Fruit fly (Drosophila melanogaster) Kc167 (cell line): ENCODE results near the gene CG14143.

Experiments
- Myc ChIP-seq: fragments of >200 bp; optimal IDR thresholded peaks from 2 replicates; lab custom pipeline; 2017; ENCODE audit warnings: missing external identifiers
- Sin3A ChIP-seq: fragments of >200 bp; optimal IDR thresholded peaks from 2 replicates; lab custom pipeline; 2018; ENCODE audit warnings: missing external identifiers
- h ChIP-seq: fragments of >200 bp; optimal IDR thresholded peaks from 3 replicates; lab custom pipeline; 2018; ENCODE audit warnings: missing external identifiers
- insv ChIP-seq: fragments of >200 bp; optimal IDR thresholded peaks from 3 replicates; lab custom pipeline; 2018; ENCODE audit warnings: missing external identifiers
- psq ChIP-seq: fragments of >200 bp; optimal IDR thresholded peaks from 2 replicates; lab custom pipeline; 2017; ENCODE audit warnings: missing external identifiers
- ttk ChIP-seq: sonication (Bioruptor generic); optimal IDR thresholded peaks from 2 replicates; lab custom pipeline; 2017; ENCODE audit warnings: missing external identifiers

CG14143 gene

DNA sequence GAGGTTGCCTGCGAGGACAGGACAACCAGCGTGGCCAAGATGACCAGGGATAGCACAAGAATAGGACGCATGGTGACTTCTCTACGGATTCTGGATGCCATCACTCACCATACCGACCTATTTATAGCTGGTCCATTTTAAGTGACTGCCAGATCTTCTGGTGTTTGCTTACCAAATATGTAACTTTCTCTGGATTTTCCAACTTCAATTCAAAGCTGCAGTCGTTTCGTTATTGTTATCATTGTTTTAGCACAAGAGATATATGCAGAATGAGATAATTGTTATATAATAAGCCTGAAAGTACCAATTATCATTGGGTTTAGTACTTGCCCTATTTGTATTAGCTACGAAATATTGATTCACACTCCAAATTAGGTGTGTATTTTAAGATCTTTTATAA, 31.0 kb upstream of the CG14143 start, which contains the start of gene CG32071:
TSS of gene CG32071 (minus strand) at position 101 of the 400 bp plus-strand sequence.
- TF ChIP-seq h (lab: Kevin White, UChicago) (no peak), Sin3A (lab: Kevin White, UChicago) (no peak), psq (lab: Kevin White, UChicago) (no peak), insv (lab: Kevin White, UChicago) (no peak), Myc (no peak)

DNA sequence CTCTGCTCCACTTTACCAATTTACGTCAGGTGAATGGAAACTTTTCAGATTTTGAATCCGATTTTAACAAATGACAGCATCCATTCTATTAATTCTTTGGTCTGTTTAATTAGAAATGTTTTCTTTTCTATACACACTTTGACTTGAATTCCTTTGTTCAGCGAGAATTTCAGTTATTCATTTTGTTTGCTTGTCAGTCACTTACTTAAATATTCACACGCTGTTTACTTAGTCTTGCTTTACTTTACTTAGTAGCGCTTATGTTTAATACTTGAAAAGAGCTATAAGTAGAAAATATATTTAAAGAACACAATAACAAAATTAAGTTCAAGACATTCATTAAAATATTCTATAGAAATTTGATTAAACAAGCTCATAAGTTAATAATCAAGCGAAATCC, 27.4 kb upstream of the CG14143 start, which contains the start of gene CG32073:
TSS of gene CG32073 (minus strand) at position 151 of the 400 bp plus-strand sequence.
- TF ChIP-seq insv (lab: Kevin White, UChicago) = no peak
- TF ChIP-seq psq (lab: Kevin White, UChicago) = no peak

DNA sequence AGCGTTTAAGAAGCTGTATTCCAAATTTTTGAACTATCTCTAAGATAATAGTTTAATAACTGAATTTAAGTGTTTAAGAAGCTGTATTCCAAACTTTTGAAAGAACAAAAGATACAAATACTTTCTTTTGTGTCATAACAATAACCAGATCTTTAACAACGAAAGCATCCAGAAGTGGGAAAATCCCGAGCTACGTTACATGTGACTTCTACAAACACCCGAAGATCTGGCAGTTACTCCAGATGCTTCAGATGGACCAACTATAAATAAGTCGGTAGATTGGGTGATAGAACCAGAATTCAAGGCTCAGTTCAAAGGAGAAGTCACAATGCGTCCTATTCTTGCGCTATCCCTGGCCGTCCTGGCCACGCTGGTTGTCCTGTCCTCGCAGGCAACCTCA, 26.9 kb upstream of the CG14143 start, which contains the start of gene CG12522:
TSS of gene CG12522 (plus strand) at position 301 of the 400 bp plus-strand sequence.
- TF ChIP-seq Sin3A (lab: Kevin White, UChicago) (no peak), ttk (lab: Kevin White, UChicago) (no peak)

DNA sequence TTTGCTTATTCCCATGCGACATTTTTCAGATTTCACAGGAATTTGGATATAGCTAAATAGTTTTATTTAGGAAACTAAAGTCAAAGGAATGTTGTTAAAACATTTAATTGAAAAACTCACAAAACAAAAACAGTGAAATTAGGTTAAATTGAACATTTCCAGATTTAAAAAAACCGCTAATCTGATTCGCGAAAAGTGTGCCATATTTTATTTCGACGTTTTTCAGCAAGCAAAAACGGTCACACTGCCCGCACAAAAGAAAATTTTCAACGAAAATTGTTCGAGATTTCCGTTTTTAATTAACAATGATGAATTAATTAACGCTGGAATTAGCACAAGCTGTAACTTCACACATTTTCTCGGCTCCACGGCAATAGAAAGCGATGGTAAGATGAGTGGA, 25.3 kb upstream of the CG14143 start, which contains the start of the genes CG34012 and emei:
TSS of gene CG34012 (minus strand) at position 52 of the 400 bp plus-strand sequence.
TSS of gene emei (plus strand) at position 237 of the 400 bp plus-strand sequence.
- TF ChIP-seq Sin3A (lab: Kevin White, UChicago) (no peak), psq (lab: Kevin White, UChicago) (no peak), h (lab: Kevin White, UChicago) (no peak), Myc (no peak), ttk (lab: Kevin White, UChicago) (no peak), insv (lab: Kevin White, UChicago) (no peak)

DNA sequence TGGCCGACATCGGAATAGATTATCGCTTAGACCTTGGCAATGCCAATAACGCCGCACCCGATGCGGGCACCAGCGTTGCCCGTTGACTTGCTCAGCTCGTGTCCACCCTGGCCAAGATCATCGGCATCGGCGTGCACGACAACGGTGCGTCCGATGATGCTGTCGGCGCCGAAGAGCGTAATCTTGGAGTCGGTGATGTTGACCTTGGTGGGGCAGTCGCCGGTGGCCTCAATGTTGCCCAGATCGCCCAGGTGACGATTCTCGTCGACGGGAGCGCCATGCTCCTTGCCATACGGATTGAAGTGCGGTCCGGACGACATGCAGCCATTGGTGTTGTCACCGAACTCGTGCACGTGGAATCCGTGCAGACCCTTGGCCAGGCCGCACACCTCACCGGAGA, 22.4 kb upstream of the CG14143 start:
- no peak for TF ChIP-seq h (lab: Kevin White, UChicago)

DNA sequence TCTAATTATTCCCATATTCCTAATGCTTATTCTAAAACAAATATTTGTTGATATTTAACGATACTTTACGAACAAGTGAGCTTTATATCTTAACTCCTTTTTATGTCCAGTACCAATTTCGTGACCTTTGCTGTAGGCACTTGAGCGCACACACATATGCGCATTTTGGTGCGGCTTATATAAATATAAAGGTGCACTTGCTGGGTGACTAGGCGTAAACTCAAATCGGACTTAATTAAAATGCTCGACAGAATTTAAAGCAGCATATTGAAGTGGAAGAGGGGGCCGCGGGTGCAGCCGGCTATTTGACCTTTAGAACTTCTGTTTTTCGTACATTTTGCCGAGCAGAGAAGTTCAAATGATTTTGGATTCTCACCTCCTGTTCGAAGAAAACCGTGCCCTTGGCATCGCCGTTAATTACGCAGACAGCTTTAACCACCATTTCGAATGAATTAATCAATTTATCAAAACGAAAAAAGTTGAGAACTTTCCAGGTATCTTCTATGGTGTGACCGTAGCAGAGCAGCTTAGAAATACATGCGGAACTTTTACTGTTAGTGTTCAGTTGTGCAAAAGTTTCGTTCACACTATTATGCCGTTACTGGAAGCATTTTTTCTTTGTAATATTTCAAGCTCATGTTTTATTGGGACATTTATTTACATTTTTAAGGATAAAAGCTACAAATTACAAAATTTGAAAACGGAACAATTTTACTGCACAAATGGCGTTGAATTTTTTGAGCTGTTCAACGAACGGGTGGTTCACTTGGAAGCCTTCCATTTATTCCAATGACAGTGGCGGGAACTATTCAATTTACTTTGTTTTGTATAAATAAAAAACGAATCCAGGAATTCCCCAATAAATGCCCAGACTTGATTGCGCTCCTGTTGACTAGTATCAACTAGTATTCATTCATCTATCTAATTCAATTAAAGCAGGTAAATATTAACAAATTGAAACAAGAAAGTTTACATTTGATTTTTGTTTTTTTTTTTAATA, 21.3 kb upstream of the CG14143 start, which contains the start of gene Sod1:
TSS of gene Sod1 (minus strand) at position 543 of the 1,000 bp plus-strand sequence.
- TF ChIP-seq Myc = no peak
- no peak for TF ChIP-seq h (lab: Kevin White, UChicago)
- no peak for TF ChIP-seq psq (lab: Kevin White, UChicago)
- no peak for TF ChIP-seq Sin3A (lab: Kevin White, UChicago)
- TF ChIP-seq insv (lab: Kevin White, UChicago) = no peak
- TF ChIP-seq ttk (lab: Kevin White, UChicago) = no peak

DNA sequence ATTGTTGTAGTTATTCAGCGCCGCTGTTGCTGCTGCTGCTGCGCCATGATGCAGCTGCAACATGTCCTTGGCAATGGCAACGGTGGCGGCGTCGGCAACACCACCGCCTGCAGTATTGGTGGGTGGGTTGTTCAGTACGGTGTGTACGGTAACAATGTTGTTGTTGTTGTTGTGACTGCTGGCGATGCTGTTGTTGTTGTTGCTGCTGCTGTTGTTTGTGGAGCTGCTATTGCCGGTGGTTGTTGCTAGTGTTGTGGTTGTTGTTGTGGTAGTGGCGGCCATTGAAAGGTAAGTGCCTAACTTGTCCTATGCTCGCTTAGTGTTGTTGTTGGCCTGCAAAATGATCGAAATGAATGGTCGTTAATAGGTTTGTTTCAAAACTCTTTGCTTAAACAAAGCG, 17.1 kb upstream of the CG14143 start:
- no peak for TF ChIP-seq ttk (lab: Kevin White, UChicago)
- no peak for TF ChIP-seq insv (lab: Kevin White, UChicago)
- TF ChIP-seq h (lab: Kevin White, UChicago) = no peak
- TF ChIP-seq psq (lab: Kevin White, UChicago) = no peak
- no peak for TF ChIP-seq Myc

DNA sequence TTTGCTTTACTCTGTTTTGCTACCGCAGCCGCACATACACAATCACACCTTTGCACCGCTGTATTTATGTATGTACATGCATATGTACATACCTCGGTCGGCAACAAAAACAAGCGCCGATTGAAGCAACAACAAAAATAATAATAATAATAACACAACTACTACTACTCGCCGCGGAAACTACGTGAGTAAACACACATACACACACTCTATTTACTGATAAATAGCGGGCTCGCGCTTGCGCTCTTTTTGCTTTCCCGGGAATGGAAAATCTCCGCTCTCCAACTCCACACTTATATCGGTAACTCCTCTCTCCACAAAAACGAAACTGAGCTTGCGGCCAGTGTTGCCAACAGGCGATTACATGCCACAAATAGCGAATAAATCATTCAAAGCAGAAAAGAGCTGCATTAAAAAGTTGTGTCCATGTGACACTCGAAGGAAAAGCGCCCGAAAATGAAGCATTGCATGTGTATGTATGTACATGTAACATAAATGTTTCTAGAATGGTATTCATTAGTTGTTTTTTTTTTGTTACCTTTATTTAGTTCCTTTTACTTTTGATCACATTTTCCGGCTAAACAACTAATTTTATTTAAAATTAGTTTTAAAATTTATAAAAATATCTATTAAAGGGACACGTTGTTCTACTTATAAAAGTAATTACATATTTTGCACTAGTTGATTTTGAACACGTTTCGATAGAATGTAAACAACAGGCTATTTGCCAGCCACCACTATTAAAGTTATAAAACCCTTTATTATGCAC, 16.0 kb upstream of the CG14143 start:
- TF ChIP-seq insv (lab: Kevin White, UChicago) (no peak), psq (lab: Kevin White, UChicago) (no peak), Sin3A (lab: Kevin White, UChicago) (no peak), h (lab: Kevin White, UChicago) (no peak), ttk (lab: Kevin White, UChicago) (no peak), Myc (no peak)

DNA sequence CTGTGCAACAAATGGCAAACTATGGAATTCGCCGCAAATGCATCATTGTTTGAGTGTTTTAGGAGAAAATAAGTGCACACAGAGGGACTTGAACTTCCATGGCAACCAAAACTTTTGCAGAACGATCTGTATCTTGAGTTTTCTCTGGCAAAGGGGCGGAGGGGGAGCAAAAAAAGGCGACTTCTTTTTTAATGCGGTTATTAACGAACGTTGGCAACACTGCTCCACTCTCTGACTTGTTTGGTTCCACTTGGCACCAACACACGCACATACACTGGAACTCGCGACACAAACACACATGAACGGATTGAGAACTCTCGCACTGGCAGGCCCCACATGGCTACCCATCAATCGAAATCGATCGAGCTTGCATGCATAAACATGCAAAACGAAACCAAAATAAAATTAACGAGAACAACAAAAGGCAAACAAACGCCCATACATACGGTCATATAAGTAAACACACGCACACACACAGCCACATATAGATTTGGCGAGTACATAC, 15.3 kb upstream of the CG14143 start:
- no peak for TF ChIP-seq insv (lab: Kevin White, UChicago)
- TF ChIP-seq Sin3A (lab: Kevin White, UChicago) = no peak
- TF ChIP-seq psq (lab: Kevin White, UChicago) = no peak
- TF ChIP-seq Myc = no peak
- no peak for TF ChIP-seq h (lab: Kevin White, UChicago)
- TF ChIP-seq ttk (lab: Kevin White, UChicago) = no peak

DNA sequence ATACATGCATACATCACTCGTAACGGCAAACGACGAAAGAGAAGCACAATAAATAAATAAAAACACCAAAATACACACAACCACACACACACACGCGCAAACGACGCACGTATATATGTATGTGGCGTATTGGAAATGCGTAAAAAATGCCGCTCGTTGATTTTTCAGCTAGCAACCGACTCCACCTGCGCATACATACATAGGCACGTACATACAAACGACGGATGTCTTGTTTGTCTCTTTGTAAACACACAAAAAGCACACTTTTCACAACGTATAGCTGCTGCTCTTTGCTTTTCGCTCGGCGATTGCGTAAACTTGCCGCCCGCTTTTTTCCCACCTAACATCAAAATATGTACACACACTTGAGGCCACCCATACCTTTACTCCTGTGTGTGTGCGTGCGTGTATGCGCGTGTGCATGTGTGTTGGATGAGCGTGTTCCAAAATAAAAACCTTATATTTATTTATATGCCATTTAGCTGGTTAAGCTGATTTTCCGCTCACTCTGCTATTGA, 14.8 kb upstream of the CG14143 start:
- TF ChIP-seq Myc (no peak), psq (lab: Kevin White, UChicago) (no peak), Sin3A (lab: Kevin White, UChicago) (no peak), h (lab: Kevin White, UChicago) (no peak), insv (lab: Kevin White, UChicago) (no peak), ttk (lab: Kevin White, UChicago) (no peak)

DNA sequence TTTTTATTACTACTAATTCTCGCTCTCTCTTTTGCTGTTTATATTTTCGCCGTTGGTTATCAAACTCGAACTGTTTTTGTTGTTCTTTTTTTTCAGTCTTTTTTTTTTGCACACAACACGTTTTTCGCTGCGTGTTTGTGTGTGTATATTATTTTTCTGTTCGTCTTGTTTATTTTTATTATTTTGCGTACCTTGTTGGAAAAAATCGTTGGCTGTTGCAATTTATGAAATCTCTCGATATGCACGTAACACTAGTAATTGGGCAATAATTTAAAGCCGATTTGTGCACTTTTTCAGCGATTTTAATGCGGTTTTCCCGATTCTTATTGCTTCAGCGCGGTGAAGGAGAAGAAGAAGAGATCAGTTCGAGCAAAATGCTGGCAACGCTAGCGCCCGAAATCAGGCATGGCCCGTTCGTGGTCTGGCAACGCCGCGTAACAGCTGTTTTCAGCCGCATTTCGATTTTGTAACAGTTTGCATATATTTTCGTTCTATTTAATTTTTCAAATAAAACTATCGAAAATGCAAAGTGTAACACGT, 14.3 kb upstream of the CG14143 start, which contains the start of the genes FoxK and mRpL2:
TSS of gene FoxK (minus strand) at position 365 of the 540 bp plus-strand sequence.
TSS of gene mRpL2 (plus strand) at position 429 of the 540 bp plus-strand sequence.
- no peak for TF ChIP-seq Sin3A (lab: Kevin White, UChicago)
- TF ChIP-seq psq (lab: Kevin White, UChicago) = no peak
- no peak for TF ChIP-seq ttk (lab: Kevin White, UChicago)
- TF ChIP-seq Myc = no peak
- no peak for TF ChIP-seq h (lab: Kevin White, UChicago)
- TF ChIP-seq insv (lab: Kevin White, UChicago) = no peak
